Worm (Caenorhabditis elegans): Measurements from ENCODE around the gene F37B12.3.

The F37B12.3 gene

DNA sequence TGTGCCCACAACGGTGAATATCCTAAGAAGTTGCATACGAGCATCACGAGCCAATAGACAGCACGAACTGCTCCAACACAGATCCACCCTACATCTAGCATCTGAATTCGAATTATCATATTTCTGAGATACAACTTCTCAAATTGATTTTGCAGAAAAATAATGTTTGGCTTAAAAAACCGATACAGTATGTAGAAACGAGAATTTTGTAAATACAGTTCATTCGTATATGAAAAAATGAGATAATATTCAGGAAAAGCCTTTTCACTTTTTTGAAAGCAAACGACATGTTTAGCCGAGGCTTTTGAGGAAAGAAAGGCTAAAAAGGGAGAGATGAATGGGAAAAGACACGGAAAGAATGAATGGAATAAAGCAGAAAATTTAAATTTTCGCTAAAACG, at the start of gene F37B12.3:
Gene F37B12.3 (minus strand): TSS at position 101 of the 400 bp plus-strand sequence.
- TF ChIP-seq pha-2 (tag; optimal IDR thresholded peaks at IDR 0.05), result no peak
- no peak for TF ChIP-seq ceh-48 (tag; optimal IDR thresholded peaks at IDR 0.05)
- TF ChIP-seq F13H6.1 (tag; optimal IDR thresholded peaks at IDR 0.05), result no peak
- TF ChIP-seq ceh-6 (GFP tag; optimal IDR thresholded peaks at IDR 0.05), result no peak
- no peak for TF ChIP-seq elt-4 (tag; optimal IDR thresholded peaks at IDR 0.05)
- TF ChIP-seq ceh-18 (tag; optimal IDR thresholded peaks at IDR 0.05), result no peak
- TF ChIP-seq ceh-24 (tag; optimal IDR thresholded peaks at IDR 0.05), result no peak
- TF ChIP-seq pag-3 (tag; optimal IDR thresholded peaks at IDR 0.05; ENCODE audit: borderline replicate concordance), result no peak
- TF ChIP-seq ceh-14 (tag; optimal IDR thresholded peaks at IDR 0.05), result no peak
- no peak for TF ChIP-seq dve-1 (tag; optimal IDR thresholded peaks at IDR 0.05)
- no peak for TF ChIP-seq T23F11.4 (GFP tag; optimal IDR thresholded peaks at IDR 0.05)
- TF ChIP-seq tbx-7 (tag; optimal IDR thresholded peaks at IDR 0.05), result no peak
- TF ChIP-seq nhr-11 (tag; optimal IDR thresholded peaks at IDR 0.05), result no peak
- TF ChIP-seq ceh-30 (tag; optimal IDR thresholded peaks at IDR 0.05), result no peak
- no peak for TF ChIP-seq ztf-16 (tag; optimal IDR thresholded peaks at IDR 0.05)
- TF ChIP-seq pha-4 (tag; optimal IDR thresholded peaks at IDR 0.05), result no peak
- TF ChIP-seq C08G9.2 (tag; optimal IDR thresholded peaks at IDR 0.05), result no peak
- no peak for TF ChIP-seq rnt-1 (tag; optimal IDR thresholded peaks at IDR 0.05)

DNA sequence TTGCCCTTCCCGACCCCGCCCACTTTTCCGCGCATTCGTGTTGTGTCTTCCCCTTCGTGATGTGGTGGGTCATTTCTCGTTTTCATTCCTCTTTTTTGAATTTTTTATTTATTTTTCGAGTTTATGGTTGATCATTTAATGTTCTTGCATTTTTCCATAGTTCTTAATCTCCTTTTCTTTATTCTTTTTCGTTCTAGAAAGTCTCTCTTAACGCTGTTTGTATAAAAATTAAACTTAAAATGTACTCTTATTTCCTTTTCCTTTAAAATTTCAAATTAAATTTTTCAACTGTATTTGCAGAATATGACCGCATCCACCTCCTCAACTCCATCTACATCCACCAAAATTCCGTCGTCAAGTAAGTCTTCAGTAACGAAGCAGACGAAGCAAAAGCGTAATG, 45.1 kb upstream of the F37B12.3 start, which contains the start of gene hlh-3:
Gene hlh-3 (plus strand): TSS at position 301 of the 400 bp plus-strand sequence.
- TF ChIP-seq K02D7.2 (tag; optimal IDR thresholded peaks at IDR 0.05), result no peak

DNA sequence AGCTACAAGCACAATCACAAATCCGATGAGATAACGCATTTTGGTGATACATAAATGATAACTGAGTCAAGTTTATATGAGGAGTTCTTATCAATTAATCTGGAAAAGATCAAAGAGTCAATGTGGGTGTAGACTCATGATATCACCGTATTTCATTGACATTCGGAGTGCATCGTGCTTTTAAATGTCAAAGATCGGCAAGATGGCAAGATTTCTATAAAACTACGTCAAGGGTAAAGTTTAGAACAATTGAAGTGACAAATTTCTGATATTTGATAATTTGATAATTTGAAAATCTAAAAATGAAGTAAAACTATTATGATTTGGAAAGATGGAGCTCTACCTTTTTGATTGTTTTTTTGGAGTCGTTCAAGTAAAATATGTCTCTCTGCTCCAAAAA, 41.9 kb upstream of the F37B12.3 start, which contains the start of gene sysm-1:
Gene sysm-1 (minus strand): TSS at position 101 of the 400 bp plus-strand sequence.
- TF ChIP-seq ahr-1 (tag; optimal IDR thresholded peaks at IDR 0.05) (no peak), gmeb-2 (tag; optimal IDR thresholded peaks at IDR 0.05) (no peak), sox-2 (GFP tag; IDR thresholded peaks at IDR 0.05) (no peak), ets-4 (tag; optimal IDR thresholded peaks at IDR 0.05) (no peak), pqm-1 (tag; optimal IDR thresholded peaks at IDR 0.05) (no peak), hlh-13 (GFP tag; optimal IDR thresholded peaks at IDR 0.05) (no peak)

DNA sequence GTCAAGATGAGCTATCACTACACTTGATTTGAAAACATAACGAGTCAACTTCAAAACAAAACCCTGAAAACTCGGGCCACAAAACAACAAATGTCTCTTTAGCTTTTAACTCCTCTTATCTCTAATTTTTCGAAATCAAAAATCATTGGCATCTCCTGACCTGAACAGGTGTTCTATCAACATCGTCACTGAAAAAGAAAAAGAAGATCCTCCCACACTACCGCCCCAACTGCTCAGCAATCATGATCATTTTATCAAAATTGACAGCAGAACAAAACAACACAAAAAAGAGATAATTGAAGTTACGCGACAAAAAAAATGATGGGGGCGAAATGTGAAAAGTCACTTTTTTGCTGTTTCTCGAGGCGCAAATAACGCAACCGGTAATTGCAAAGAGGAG, 37.1 kb upstream of the F37B12.3 start:
- no peak for TF ChIP-seq sdc-2 (tag; optimal IDR thresholded peaks at IDR 0.05)
- no peak for TF ChIP-seq ceh-45 (GFP tag; IDR thresholded peaks at IDR 0.05)
- TF ChIP-seq pag-3 (tag; optimal IDR thresholded peaks at IDR 0.05; ENCODE audit: borderline replicate concordance), result no peak

DNA sequence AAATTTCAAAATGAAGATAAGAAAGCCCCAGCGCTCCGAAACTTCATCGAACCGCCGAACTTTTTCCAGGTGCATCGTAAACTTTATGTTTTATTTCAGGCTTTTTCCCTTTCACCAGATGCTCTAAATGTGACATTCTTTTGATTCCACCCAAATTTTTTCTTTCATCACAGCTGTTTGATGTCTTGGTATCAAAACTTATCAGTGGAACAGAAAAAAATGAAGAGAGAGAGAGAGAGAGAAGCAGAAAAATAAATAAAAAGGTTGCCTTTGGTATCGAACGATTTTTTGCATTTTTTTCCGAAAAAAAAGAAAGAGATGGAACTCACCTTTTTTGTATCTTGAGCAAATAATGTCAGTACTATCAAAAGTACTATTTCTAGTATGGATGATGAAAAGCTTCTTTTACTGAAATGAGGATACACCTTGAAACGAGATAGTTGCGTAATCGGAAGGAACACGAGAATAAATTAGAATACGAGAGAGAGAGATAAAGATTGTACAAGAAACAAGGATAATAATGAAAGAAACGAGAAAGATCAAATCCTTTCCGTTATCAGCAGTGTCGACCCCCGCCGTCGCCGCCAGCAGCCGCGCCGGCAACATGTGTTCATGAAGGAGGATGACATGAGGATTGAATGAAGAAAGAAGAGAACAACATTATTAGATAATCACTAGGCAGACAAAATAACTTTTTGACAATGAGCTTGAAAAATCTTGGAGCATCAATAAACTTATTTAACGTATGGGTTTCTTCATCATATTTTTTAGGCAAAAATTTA, 35.1 kb upstream of the F37B12.3 start:
- no peak for TF ChIP-seq pat-9 (tag; optimal IDR thresholded peaks at IDR 0.05)
- peak; percentile 35 for TF ChIP-seq ceh-18 (tag; optimal IDR thresholded peaks at IDR 0.05)
- peak; percentile 32 for TF ChIP-seq unc-55 (GFP tag; optimal IDR thresholded peaks at IDR 0.05)

DNA sequence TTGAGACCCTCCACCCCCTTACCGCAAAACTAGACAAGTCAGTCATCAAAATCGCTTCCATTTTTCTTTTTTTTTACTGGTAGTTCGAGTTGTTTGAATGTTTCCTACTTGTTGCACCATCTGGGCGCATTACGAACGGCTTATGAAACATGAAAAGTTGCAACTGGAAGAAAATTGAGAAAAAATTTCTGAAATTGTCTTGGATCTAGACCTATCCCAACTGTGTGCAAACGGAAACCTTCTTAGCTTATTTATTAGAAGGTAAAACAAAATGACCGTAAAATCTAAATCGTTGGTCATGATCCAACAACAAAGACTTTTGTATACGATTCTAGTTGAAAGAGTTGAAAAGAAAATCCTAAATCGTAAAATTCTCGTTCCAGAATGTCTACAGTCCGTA, 33.3 kb upstream of the F37B12.3 start:
- TF ChIP-seq sdc-2 (tag; optimal IDR thresholded peaks at IDR 0.05), result no peak
- no peak for TF ChIP-seq ceh-2 (tag; optimal IDR thresholded peaks at IDR 0.05)
- TF ChIP-seq tbx-7 (tag; optimal IDR thresholded peaks at IDR 0.05), result no peak
- no peak for TF ChIP-seq odd-2 (tag; optimal IDR thresholded peaks at IDR 0.05)
- TF ChIP-seq unc-55 (GFP tag; optimal IDR thresholded peaks at IDR 0.05), result no peak
- TF ChIP-seq pros-1 (tag; optimal IDR thresholded peaks at IDR 0.05), result no peak
- TF ChIP-seq ref-2 (tag; optimal IDR thresholded peaks at IDR 0.05), result no peak
- no peak for TF ChIP-seq sox-2 (GFP tag; IDR thresholded peaks at IDR 0.05)
- TF ChIP-seq ceh-18 (tag; optimal IDR thresholded peaks at IDR 0.05), result no peak
- TF ChIP-seq ceh-31 (tag; optimal IDR thresholded peaks at IDR 0.05), result no peak
